Fruit fly (Drosophila melanogaster): ENCODE results near the gene Men-b.

The Men-b gene

DNA sequence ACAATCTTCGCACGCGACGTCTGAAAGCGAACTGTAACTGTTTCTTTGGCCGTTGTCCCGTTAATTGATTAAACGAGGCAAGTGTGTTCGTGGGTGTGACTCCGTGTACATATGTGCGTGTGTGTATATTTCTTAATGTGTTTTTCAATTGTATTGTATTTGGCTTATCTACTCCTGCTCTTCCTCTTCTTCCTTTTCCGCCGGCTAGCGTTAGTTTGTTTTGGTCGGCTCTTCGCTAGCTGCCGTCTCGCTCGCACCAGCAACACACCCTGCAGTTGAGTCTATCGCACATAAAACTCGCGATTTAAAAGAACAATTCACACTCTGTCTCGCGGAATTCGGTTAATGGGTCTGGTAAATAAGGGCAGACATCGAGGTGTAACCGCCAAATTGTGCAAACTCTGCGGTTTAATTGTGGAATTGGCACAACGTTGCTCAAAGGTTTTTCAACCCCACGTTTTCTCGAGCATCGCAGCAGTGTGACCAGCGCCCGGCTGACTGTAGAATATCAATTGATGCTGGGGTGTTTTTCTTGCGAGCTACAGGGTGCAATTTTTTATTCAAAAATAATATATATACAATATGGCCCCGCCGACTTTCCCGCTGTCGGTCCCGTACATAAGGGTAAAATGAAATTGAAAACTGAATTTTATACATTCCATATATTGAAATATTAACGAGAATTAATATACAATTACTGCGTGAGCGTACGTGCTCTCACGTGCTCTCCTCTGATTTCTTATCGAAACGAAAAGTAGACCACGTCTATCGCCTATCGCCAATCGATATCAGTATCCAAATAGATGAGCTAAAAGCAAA is 39.5 kb upstream of the Men-b start, which contains the start of the genes gb and CG5815 (continued):
- TF ChIP-seq cwo (GFP tag; optimal IDR thresholded peaks at IDR 0.05) (peak; percentile 83), vnd (GFP tag; IDR thresholded peaks at IDR 0.05; ENCODE audit: partially characterized antibody) (peak; percentile 96), ham (GFP tag; IDR thresholded peaks at IDR 0.05) (peak; percentile 48; the same call in 1 of the 2 replicates), Sin3A (optimal IDR thresholded peaks at IDR 0.05) (peak; percentile 82), CG6654 (GFP tag; optimal IDR thresholded peaks at IDR 0.05) (peak; percentile 73), CG14965 (GFP tag; optimal IDR thresholded peaks at IDR 0.05; ENCODE audit: borderline replicate concordance) (no peak), Atf-2 (GFP tag; optimal IDR thresholded peaks at IDR 0.05) (peak; percentile 59), Doc2 (GFP tag; IDR thresholded peaks at IDR 0.05) (no peak), CG8478 (optimal IDR thresholded peaks at IDR 0.05) (no peak), eve (GFP tag; optimal IDR thresholded peaks at IDR 0.05) (no peak), CG33557 (GFP tag; optimal IDR thresholded peaks at IDR 0.05) (peak; percentile 77), HLH54F (GFP tag; optimal IDR thresholded peaks at IDR 0.05) (peak; percentile 87), eyg (GFP tag; optimal IDR thresholded peaks at IDR 0.05) (no peak), CG9437 (GFP tag; optimal IDR thresholded peaks at IDR 0.05) (peak; percentile 75), CG2875 (GFP tag; optimal IDR thresholded peaks at IDR 0.05) (peak; percentile 81), ATbp (GFP tag; optimal IDR thresholded peaks at IDR 0.05) (peak; percentile 54), amos (GFP tag; IDR thresholded peaks at IDR 0.05; ENCODE audit: partially characterized antibody) (peak; percentile 86), pho (GFP tag; optimal IDR thresholded peaks at IDR 0.05) (peak; percentile 85), zen (tag; optimal IDR thresholded peaks at IDR 0.05) (peak; percentile 81), CG14050 (GFP tag; IDR thresholded peaks at IDR 0.05) (peak; percentile 82), fu2 (GFP tag; optimal IDR thresholded peaks at IDR 0.05) (peak; percentile 79), kay (GFP tag; optimal IDR thresholded peaks at IDR 0.05) (peak; percentile 80), CG9609 (GFP tag; optimal IDR thresholded peaks at IDR 0.05) (peak; percentile 75), sima (GFP tag; optimal IDR thresholded peaks at IDR 0.05) (no peak), zf30C (GFP tag; optimal IDR thresholded peaks at IDR 0.05) (no peak), tx (GFP tag; optimal IDR thresholded peaks at IDR 0.05) (peak; percentile 59), Nf-YC (tag; optimal IDR thresholded peaks at IDR 0.05) (peak; percentile 82), seq (GFP tag; IDR thresholded peaks at IDR 0.05) (peak; percentile 89), CG4282 (GFP tag; optimal IDR thresholded peaks at IDR 0.05) (peak; percentile 32), ap (GFP tag; IDR thresholded peaks at IDR 0.05) (peak; percentile 81), Asciz (GFP tag; optimal IDR thresholded peaks at IDR 0.05) (peak; percentile 70), CG1529 (GFP tag; optimal IDR thresholded peaks at IDR 0.05) (peak; percentile 73), nom (GFP tag; optimal IDR thresholded peaks at IDR 0.05) (no peak), CG15269 (tag; optimal IDR thresholded peaks at IDR 0.05) (peak; percentile 89), sens (GFP tag) (peak; percentile 97), ac (GFP tag; optimal IDR thresholded peaks at IDR 0.05) (peak; percentile 52), shn (GFP tag; optimal IDR thresholded peaks at IDR 0.05) (peak; percentile 73), trem (tag; optimal IDR thresholded peaks at IDR 0.05) (peak; percentile 87), ara (GFP tag; IDR thresholded peaks at IDR 0.05) (peak; percentile 88), bigmax (GFP tag; optimal IDR thresholded peaks at IDR 0.05) (no peak), CG32532 (GFP tag; IDR thresholded peaks at IDR 0.05) (peak; percentile 96), Fer3 (tag; optimal IDR thresholded peaks at IDR 0.05) (peak; percentile 91), CG9932 (GFP tag; IDR thresholded peaks at IDR 0.05) (peak; percentile 97), stc (GFP tag; IDR thresholded peaks at IDR 0.05) (peak; percentile 75), CG11398 (GFP tag; optimal IDR thresholded peaks at IDR 0.05) (peak; percentile 43), Oli (tag; optimal IDR thresholded peaks at IDR 0.05) (peak; percentile 85), CG13894 (tag; optimal IDR thresholded peaks at IDR 0.05) (no peak), CG7963 (GFP tag; IDR thresholded peaks at IDR 0.05; ENCODE audit: partially characterized antibody) (peak; percentile 88), ttk (GFP tag; IDR thresholded peaks at IDR 0.05) (peak; percentile 89), aop (GFP tag; IDR thresholded peaks at IDR 0.05) (0 out of 2 replicates have a peak, but pooled peaks have one; percentile 40)

Measured in whole organism, embryonic.